Worm (Caenorhabditis elegans) whole organism, L1 larva: ENCODE results near the gene daf-11.

ENCODE experiments used
- F16B12.6 ChIP-seq: fragments of 150-350 bp; optimal IDR thresholded peaks from 2 replicates; lab custom pipeline; 2014; ENCODE audit warnings: missing biosample characterization, missing genetic modification characterization
- Y116A8C.19 ChIP-seq: sonication (generic microtip); optimal IDR thresholded peaks from 2 replicates; lab custom pipeline; 2016; ENCODE audit warnings: missing compliant biosample characterization, missing genetic modification characterization, borderline replicate concordance
- aly-2 ChIP-seq: fragments of 150-350 bp; optimal IDR thresholded peaks from 2 replicates; lab custom pipeline; 2014; ENCODE audit warnings: missing biosample characterization, missing genetic modification characterization
- ama-1 ChIP-seq: fragments of 150-350 bp; optimal IDR thresholded peaks from 2 replicates; lab custom pipeline; 2014
- blmp-1 ChIP-seq: fragments of 150-350 bp; optimal IDR thresholded peaks from 2 replicates; lab custom pipeline; 2014; ENCODE audit warnings: missing biosample characterization, missing genetic modification characterization
- ceh-63 ChIP-seq: fragments of 200-800 bp; sonication (Bioruptor generic); optimal IDR thresholded peaks from 2 replicates; lab custom pipeline; 2018; ENCODE audit warnings: mild to moderate bottlenecking, missing genetic modification characterization, missing compliant biosample characterization
- ceh-8 ChIP-seq: fragments of 200-800 bp; sonication (Bioruptor generic); optimal IDR thresholded peaks from 2 replicates; lab custom pipeline; 2018; ENCODE audit warnings: mild to moderate bottlenecking, missing genetic modification characterization, moderate library complexity, missing compliant biosample characterization
- ceh-82 ChIP-seq, 3 experiments: fragments of 150-350 bp in 1 of 3; sonication (generic microtip) in 2 of 3; optimal IDR thresholded peaks; 2 replicates each; lab custom pipeline; 2014 to 2017; ENCODE audit warnings: missing biosample characterization in 3 of 3, missing genetic modification characterization in 3 of 3
- ces-1 ChIP-seq: fragments of 150-350 bp; optimal IDR thresholded peaks from 2 replicates; lab custom pipeline; 2014; ENCODE audit warnings: missing biosample characterization, missing genetic modification reagents, missing genetic modification characterization
- efl-1 ChIP-seq, 4 experiments: fragments of 150-350 bp; optimal IDR thresholded peaks in 3 of 4; peaks in 1 of 4; 1 replicate in 1 of 4; 2 replicates in 3 of 4; lab custom pipeline; 2014; ENCODE audit warnings: missing biosample characterization in 2 of 4, missing genetic modification characterization in 2 of 4, missing genetic modification reagents in 2 of 4
- elt-2 ChIP-seq: sonication (generic microtip); optimal IDR thresholded peaks from 2 replicates; lab custom pipeline; 2016; ENCODE audit warnings: missing genetic modification characterization, mild to moderate bottlenecking, inconsistent platforms, missing compliant biosample characterization, missing genetic modification reagents
- elt-3 ChIP-seq, 6 experiments: fragments of 150-350 bp in 1 of 6; sonication (generic microtip); optimal IDR thresholded peaks; 2 replicates each; lab custom pipeline; 2017 to 2018; ENCODE audit warnings: missing biosample characterization in 6 of 6, missing genetic modification characterization in 6 of 6, inconsistent platforms in 1 of 6
- ets-5 ChIP-seq: fragments of 200-800 bp; sonication (Bioruptor generic); IDR thresholded peaks from 2 replicates; pipeline ENCODE4 v1.3.6; 2022; ENCODE audit warnings: missing genetic modification characterization, missing compliant biosample characterization
- fkh-4 ChIP-seq: sonication (generic microtip); optimal IDR thresholded peaks from 2 replicates; lab custom pipeline; 2016; ENCODE audit warnings: missing compliant biosample characterization, missing genetic modification characterization, borderline replicate concordance
- fkh-8 ChIP-seq: sonication (generic microtip); optimal IDR thresholded peaks from 2 replicates; lab custom pipeline; 2016; ENCODE audit warnings: mild to moderate bottlenecking, missing genetic modification characterization, missing compliant biosample characterization
- hlh-17 ChIP-seq: fragments of 200-800 bp; sonication (Bioruptor generic); optimal IDR thresholded peaks from 2 replicates; lab custom pipeline; 2018; ENCODE audit warnings: missing genetic modification characterization, mild to moderate bottlenecking, missing compliant biosample characterization, moderate library complexity, borderline replicate concordance
- hlh-4 ChIP-seq: sonication (generic microtip); optimal IDR thresholded peaks from 2 replicates; lab custom pipeline; 2016; ENCODE audit warnings: mild to moderate bottlenecking, missing genetic modification characterization, missing compliant biosample characterization
- irx-1 ChIP-seq: sonication (generic microtip); optimal IDR thresholded peaks from 2 replicates; lab custom pipeline; 2016; ENCODE audit warnings: missing genetic modification characterization, missing compliant biosample characterization
- isw-1 ChIP-seq: fragments of 200-800 bp; sonication (Bioruptor generic); IDR thresholded peaks from 2 replicates; pipeline ENCODE4 v1.3.6; 2022; ENCODE audit warnings: missing genetic modification characterization, missing compliant biosample characterization
- lin-14 ChIP-seq: fragments of 200-800 bp; sonication (Bioruptor generic); optimal IDR thresholded peaks from 2 replicates; lab custom pipeline; 2018; ENCODE audit warnings: mild to moderate bottlenecking, missing genetic modification characterization, moderate library complexity, missing compliant biosample characterization
- lsy-2 ChIP-seq, 2 experiments: fragments of 150-350 bp; optimal IDR thresholded peaks; 2 replicates each; lab custom pipeline; 2014; ENCODE audit warnings: missing biosample characterization in 2 of 2, missing genetic modification characterization in 2 of 2
- mdl-1 ChIP-seq, 2 experiments: fragments of 150-350 bp; optimal IDR thresholded peaks; 2 replicates each; lab custom pipeline; 2014 to 2017; ENCODE audit warnings: missing biosample characterization in 2 of 2, missing genetic modification characterization in 2 of 2, inconsistent platforms in 1 of 2
- mep-1 ChIP-seq: fragments of 150-350 bp; optimal IDR thresholded peaks from 2 replicates; lab custom pipeline; 2014; ENCODE audit warnings: missing biosample characterization, missing genetic modification characterization
- nhr-11 ChIP-seq: fragments of 150-350 bp; optimal IDR thresholded peaks from 2 replicates; lab custom pipeline; 2014; ENCODE audit warnings: missing biosample characterization, missing genetic modification characterization
- nhr-12 ChIP-seq: sonication (generic microtip); optimal IDR thresholded peaks from 2 replicates; lab custom pipeline; 2017; ENCODE audit warnings: missing biosample characterization, missing genetic modification characterization
- nhr-20 ChIP-seq: sonication (generic microtip); optimal IDR thresholded peaks from 2 replicates; lab custom pipeline; 2016; ENCODE audit warnings: mild to moderate bottlenecking, missing genetic modification characterization, missing compliant biosample characterization
- nhr-237 ChIP-seq: fragments of 150-350 bp; optimal IDR thresholded peaks from 2 replicates; lab custom pipeline; 2014; ENCODE audit warnings: missing biosample characterization, missing genetic modification characterization
- nhr-28 ChIP-seq: fragments of 150-350 bp; optimal IDR thresholded peaks from 2 replicates; lab custom pipeline; 2014; ENCODE audit warnings: missing biosample characterization, missing genetic modification characterization
- nhr-47 ChIP-seq: sonication (generic microtip); optimal IDR thresholded peaks from 2 replicates; lab custom pipeline; 2016; ENCODE audit warnings: mild to moderate bottlenecking, missing genetic modification characterization, moderate library complexity, missing compliant biosample characterization
- nhr-85 ChIP-seq: sonication (generic microtip); peaks from one replicate; lab custom pipeline; 2016; ENCODE audit warnings: missing genetic modification characterization, inconsistent platforms, missing compliant biosample characterization
- pag-3 ChIP-seq: sonication (generic microtip); optimal IDR thresholded peaks from 2 replicates; lab custom pipeline; 2017; ENCODE audit warnings: missing genetic modification characterization, mild to moderate bottlenecking, missing compliant biosample characterization, antibody characterized with exemption, borderline replicate concordance; ENCODE audit not compliant: insufficient read depth
- rnt-1 ChIP-seq: sonication (generic microtip); optimal IDR thresholded peaks from 2 replicates; lab custom pipeline; 2016; ENCODE audit warnings: mild to moderate bottlenecking, missing genetic modification characterization, moderate library complexity, missing compliant biosample characterization
- snu-23 ChIP-seq: sonication (generic microtip); optimal IDR thresholded peaks from 2 replicates; lab custom pipeline; 2016; ENCODE audit warnings: missing genetic modification characterization, missing compliant biosample characterization
- sptf-1 ChIP-seq: fragments of 150-350 bp; optimal IDR thresholded peaks from 2 replicates; lab custom pipeline; 2014; ENCODE audit warnings: missing biosample characterization, missing genetic modification characterization
- unc-86 ChIP-seq: sonication (generic microtip); optimal IDR thresholded peaks from 2 replicates; lab custom pipeline; 2016; ENCODE audit warnings: missing genetic modification characterization, missing compliant biosample characterization
- zip-4 ChIP-seq: fragments of 200-800 bp; sonication (Bioruptor generic); optimal IDR thresholded peaks from 2 replicates; lab custom pipeline; 2018; ENCODE audit warnings: mild to moderate bottlenecking, missing genetic modification characterization, moderate library complexity, missing compliant biosample characterization

Gene daf-11

DNA sequence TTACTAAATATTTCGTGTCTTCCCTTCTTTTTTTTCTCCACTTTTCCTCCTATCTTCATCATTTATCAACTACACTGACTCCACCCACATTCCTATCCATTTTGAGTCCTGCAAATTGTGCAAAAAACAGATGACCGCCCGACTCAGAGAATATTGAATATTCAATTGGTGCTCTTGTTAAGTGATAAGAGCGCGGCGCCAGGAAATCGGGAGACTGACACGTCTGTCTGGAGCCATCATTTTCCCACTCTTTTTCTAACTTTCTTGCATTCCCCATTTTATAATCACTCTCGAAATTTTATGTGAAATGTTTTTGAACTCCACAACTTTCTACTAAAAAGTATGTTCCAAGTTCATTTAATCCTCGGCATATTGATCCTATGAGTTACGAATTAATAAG is 30.0 kb upstream of the daf-11 start:
- TF ChIP-seq elt-2 (tag; lab: Kevin White, UChicago) (peak; percentile 63), aly-2 (tag; lab: Kevin White, UChicago) (no peak), hlh-17 (no peak)
- TF ChIP-seq, all 84 proteins: peak for 1

DNA sequence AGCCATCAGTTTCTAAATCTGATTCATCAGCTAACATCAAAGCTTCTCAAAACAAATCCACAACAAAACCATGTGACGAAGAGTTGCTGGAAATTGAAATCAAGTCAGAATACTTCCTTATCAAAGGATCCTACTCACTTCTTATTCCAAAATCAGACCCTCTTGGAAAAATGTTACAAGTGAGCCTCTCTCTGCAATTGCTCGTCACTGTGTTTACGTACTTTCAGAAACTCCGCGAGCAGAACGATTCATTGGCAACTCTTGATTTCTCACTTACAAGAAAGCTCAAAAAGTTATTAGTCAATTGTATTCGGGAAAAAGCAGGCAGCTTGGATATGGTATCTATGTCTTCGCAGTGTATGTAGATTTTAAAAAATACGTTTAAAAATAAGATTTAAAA is 25.6 kb upstream of the daf-11 start:
- TF ChIP-seq F16B12.6 (tag; lab: Kevin White, UChicago) = peak; percentile 68
- TF ChIP-seq fkh-4 (tag; lab: Kevin White, UChicago) = no peak
- no peak for TF ChIP-seq mdl-1 (tag; optimal IDR thresholded peaks at IDR 0.05; lab: Kevin White, UChicago)
- TF ChIP-seq sptf-1 (tag; lab: Kevin White, UChicago) = no peak
- no peak for TF ChIP-seq nhr-237 (tag; lab: Kevin White, UChicago)
- TF ChIP-seq ceh-63 (GFP tag; lab: Kevin White, UChicago) = no peak
- TF ChIP-seq lin-14 = no peak
- TF ChIP-seq rnt-1 (tag; lab: Kevin White, UChicago) = peak; percentile 10
- no peak for TF ChIP-seq zip-4 (GFP tag; lab: Kevin White, UChicago)
- no peak for TF ChIP-seq ets-5
- TF ChIP-seq lsy-2 (tag; optimal IDR thresholded peaks at IDR 0.05; lab: Kevin White, UChicago) = peak in 1 of 2 experiments; percentile 10
- no peak for TF ChIP-seq fkh-8 (tag; lab: Kevin White, UChicago)
- no peak for TF ChIP-seq unc-86 (tag; lab: Kevin White, UChicago)
- no peak for TF ChIP-seq efl-1 (optimal IDR thresholded peaks at IDR 0.05; lab: Kevin White, UChicago)
- peak in 1 of 2 experiments; percentile 83 for TF ChIP-seq efl-1 (GFP tag; optimal IDR thresholded peaks at IDR 0.05 in 1 of 2; lab: Kevin White, UChicago)
- no peak for TF ChIP-seq nhr-28 (tag; lab: Kevin White, UChicago)

DNA sequence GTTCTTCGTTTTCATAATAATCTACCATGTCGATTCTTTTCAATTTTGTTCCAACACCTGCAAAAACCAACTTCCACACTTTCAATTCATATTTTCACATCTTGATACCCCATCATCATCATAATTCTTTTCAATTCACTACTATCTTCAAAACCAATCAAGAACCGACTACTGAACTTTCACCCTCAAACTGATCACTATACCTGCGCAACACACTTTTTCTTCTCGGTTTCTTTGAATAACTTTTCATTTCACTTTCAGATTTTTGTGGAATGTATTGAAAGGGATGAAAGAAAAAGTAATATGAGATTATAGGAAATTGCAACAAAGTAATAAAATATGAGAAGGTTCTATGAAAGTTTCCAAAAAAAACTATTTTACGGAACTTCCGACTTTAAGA is 15.2 kb upstream of the daf-11 start:
- TF ChIP-seq blmp-1 (tag; lab: Kevin White, UChicago) (peak; percentile 96), mep-1 (tag; lab: Kevin White, UChicago) (no peak)

DNA sequence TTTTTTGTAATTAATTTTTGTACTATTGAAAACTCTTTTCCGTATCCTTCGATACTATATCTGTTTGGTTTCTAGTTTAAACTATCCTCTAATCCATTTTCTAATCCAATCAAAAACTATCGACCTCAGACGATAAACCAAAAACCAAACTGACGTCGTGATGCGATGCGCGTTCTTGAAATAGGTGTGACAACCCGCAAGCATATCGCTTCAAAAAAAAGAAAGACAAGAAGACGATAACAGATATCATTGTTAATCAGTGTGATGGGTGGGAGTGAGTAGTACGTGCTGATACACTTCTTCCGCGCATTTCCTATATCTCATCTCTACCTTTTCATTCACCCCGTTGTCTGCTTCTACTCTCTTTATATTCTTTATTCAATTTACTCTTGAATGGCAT is 13.9 kb upstream of the daf-11 start, which contains the start of gene T04F3.1:
T04F3.1 (plus strand) TSS at position 246 of the 400 bp plus-strand sequence.
- TF ChIP-seq F16B12.6 (tag; lab: Kevin White, UChicago) = no peak
- TF ChIP-seq nhr-12 (tag; lab: Kevin White, UChicago) = no peak
- TF ChIP-seq snu-23 = no peak
- TF ChIP-seq ama-1 (lab: Kevin White, UChicago) = no peak
- TF ChIP-seq nhr-11 (tag; lab: Kevin White, UChicago) = no peak
- TF ChIP-seq ces-1 (GFP tag; lab: Kevin White, UChicago) = no peak
- no peak for TF ChIP-seq isw-1 (GFP tag; lab: Robert Waterston, UW)
- peak; percentile 8 for TF ChIP-seq nhr-20 (tag; lab: Kevin White, UChicago)
- TF ChIP-seq ceh-82 (tag; optimal IDR thresholded peaks at IDR 0.05; lab: Kevin White, UChicago) = no peak
- peak; percentile 77 for TF ChIP-seq blmp-1 (tag; lab: Kevin White, UChicago)
- TF ChIP-seq nhr-85 (tag; lab: Kevin White, UChicago) = no peak
- no peak for TF ChIP-seq efl-1 (optimal IDR thresholded peaks at IDR 0.05; lab: Kevin White, UChicago)
- TF ChIP-seq efl-1 (GFP tag; optimal IDR thresholded peaks at IDR 0.05 in 1 of 2; lab: Kevin White, UChicago) = peak in 1 of 2 experiments; percentile 43
- no peak for TF ChIP-seq hlh-4 (tag; lab: Kevin White, UChicago)
- TF ChIP-seq irx-1 (tag; lab: Kevin White, UChicago) = no peak
- TF ChIP-seq lin-14 = peak; percentile 44
- no peak for TF ChIP-seq ceh-8 (GFP tag; lab: Kevin White, UChicago)
- peak in 5 of 6 experiments; percentile 16 to 73 (median 67) for TF ChIP-seq elt-3 (tag; optimal IDR thresholded peaks at IDR 0.05; lab: Kevin White, UChicago)
- no peak for TF ChIP-seq Y116A8C.19 (tag; lab: Kevin White, UChicago)
- no peak for TF ChIP-seq nhr-47 (tag; lab: Kevin White, UChicago)
- TF ChIP-seq pag-3 (tag; lab: Kevin White, UChicago) = no peak
- TF ChIP-seq, all 84 proteins: peak for 5
